Worm (Caenorhabditis elegans) whole organism, L1 larva: Measurements from ENCODE around the gene math-28.

ENCODE experiments used
- C04F5.9 ChIP-seq: sonication (generic microtip); optimal IDR thresholded peaks from 2 replicates; lab custom pipeline; 2016; ENCODE audit warnings: missing genetic modification characterization, missing compliant biosample characterization
- C34B4.2 ChIP-seq: sonication (generic microtip); optimal IDR thresholded peaks from 2 replicates; lab custom pipeline; 2017; ENCODE audit warnings: mild to moderate bottlenecking, missing genetic modification characterization, missing compliant biosample characterization
- F16B12.6 ChIP-seq: fragments of 150-350 bp; optimal IDR thresholded peaks from 2 replicates; lab custom pipeline; 2014; ENCODE audit warnings: missing biosample characterization, missing genetic modification characterization
- ama-1 ChIP-seq: fragments of 150-350 bp; optimal IDR thresholded peaks from 2 replicates; lab custom pipeline; 2014
- ceh-63 ChIP-seq: fragments of 200-800 bp; sonication (Bioruptor generic); optimal IDR thresholded peaks from 2 replicates; lab custom pipeline; 2018; ENCODE audit warnings: mild to moderate bottlenecking, missing genetic modification characterization, missing compliant biosample characterization
- ceh-88 ChIP-seq: fragments of 200-800 bp; sonication (Bioruptor generic); IDR thresholded peaks from 2 replicates; pipeline ENCODE4 v1.3.6; 2022; ENCODE audit warnings: missing genetic modification characterization, missing compliant biosample characterization
- ceh-90 ChIP-seq: sonication (generic microtip); optimal IDR thresholded peaks from 2 replicates; lab custom pipeline; 2016; ENCODE audit warnings: missing genetic modification characterization, missing compliant biosample characterization
- dpl-1 ChIP-seq, 3 experiments: fragments of 150-350 bp in 2 of 3; sonication (generic microtip) in 1 of 3; optimal IDR thresholded peaks; 2 replicates each; lab custom pipeline; 2014 to 2017; ENCODE audit warnings: missing biosample characterization in 3 of 3, missing genetic modification characterization in 3 of 3, missing genetic modification reagents in 3 of 3
- dsc-1 ChIP-seq: sonication (generic microtip); optimal IDR thresholded peaks from 2 replicates; lab custom pipeline; 2016; ENCODE audit warnings: mild to moderate bottlenecking, missing genetic modification characterization, missing compliant biosample characterization
- efl-1 ChIP-seq, 4 experiments: fragments of 150-350 bp; optimal IDR thresholded peaks in 3 of 4; peaks in 1 of 4; 1 replicate in 1 of 4; 2 replicates in 3 of 4; lab custom pipeline; 2014; ENCODE audit warnings: missing biosample characterization in 2 of 4, missing genetic modification characterization in 2 of 4, missing genetic modification reagents in 2 of 4
- ets-5 ChIP-seq: fragments of 200-800 bp; sonication (Bioruptor generic); IDR thresholded peaks from 2 replicates; pipeline ENCODE4 v1.3.6; 2022; ENCODE audit warnings: missing genetic modification characterization, missing compliant biosample characterization
- fkh-8 ChIP-seq: sonication (generic microtip); optimal IDR thresholded peaks from 2 replicates; lab custom pipeline; 2016; ENCODE audit warnings: mild to moderate bottlenecking, missing genetic modification characterization, missing compliant biosample characterization
- hlh-17 ChIP-seq: fragments of 200-800 bp; sonication (Bioruptor generic); optimal IDR thresholded peaks from 2 replicates; lab custom pipeline; 2018; ENCODE audit warnings: missing genetic modification characterization, mild to moderate bottlenecking, missing compliant biosample characterization, moderate library complexity, borderline replicate concordance
- hlh-4 ChIP-seq: sonication (generic microtip); optimal IDR thresholded peaks from 2 replicates; lab custom pipeline; 2016; ENCODE audit warnings: mild to moderate bottlenecking, missing genetic modification characterization, missing compliant biosample characterization
- lin-13 ChIP-seq: fragments of 150-350 bp; optimal IDR thresholded peaks from 2 replicates; lab custom pipeline; 2014; ENCODE audit warnings: missing biosample characterization, missing genetic modification reagents, missing genetic modification characterization
- lin-14 ChIP-seq: fragments of 200-800 bp; sonication (Bioruptor generic); optimal IDR thresholded peaks from 2 replicates; lab custom pipeline; 2018; ENCODE audit warnings: mild to moderate bottlenecking, missing genetic modification characterization, moderate library complexity, missing compliant biosample characterization
- lin-15B ChIP-seq: fragments of 150-350 bp; sonication (generic microtip); optimal IDR thresholded peaks from 3 replicates; lab custom pipeline; 2014; ENCODE audit warnings: missing biosample characterization, missing genetic modification characterization
- lin-35 ChIP-seq, 2 experiments: fragments of 150-350 bp; optimal IDR thresholded peaks; 2 replicates each; lab custom pipeline; 2014; ENCODE audit warnings: missing biosample characterization in 2 of 2, missing genetic modification characterization in 2 of 2, missing genetic modification reagents in 2 of 2
- lir-3 ChIP-seq: sonication (generic microtip); optimal IDR thresholded peaks from 2 replicates; lab custom pipeline; 2016; ENCODE audit warnings: mild to moderate bottlenecking, missing genetic modification characterization, moderate library complexity, missing compliant biosample characterization; ENCODE audit not compliant: poor library complexity
- lsy-2 ChIP-seq, 2 experiments: fragments of 150-350 bp; optimal IDR thresholded peaks; 2 replicates each; lab custom pipeline; 2014; ENCODE audit warnings: missing biosample characterization in 2 of 2, missing genetic modification characterization in 2 of 2
- mab-9 ChIP-seq: fragments of 200-800 bp; sonication (Bioruptor generic); IDR thresholded peaks from 2 replicates; pipeline ENCODE4 v1.3.6; 2022; ENCODE audit warnings: missing genetic modification reagents, missing genetic modification characterization, missing compliant biosample characterization
- nhr-11 ChIP-seq: fragments of 150-350 bp; optimal IDR thresholded peaks from 2 replicates; lab custom pipeline; 2014; ENCODE audit warnings: missing biosample characterization, missing genetic modification characterization
- nhr-237 ChIP-seq: fragments of 150-350 bp; optimal IDR thresholded peaks from 2 replicates; lab custom pipeline; 2014; ENCODE audit warnings: missing biosample characterization, missing genetic modification characterization
- nhr-47 ChIP-seq: sonication (generic microtip); optimal IDR thresholded peaks from 2 replicates; lab custom pipeline; 2016; ENCODE audit warnings: mild to moderate bottlenecking, missing genetic modification characterization, moderate library complexity, missing compliant biosample characterization
- nhr-77 ChIP-seq: fragments of 150-350 bp; optimal IDR thresholded peaks from 2 replicates; lab custom pipeline; 2014; ENCODE audit warnings: missing biosample characterization, missing genetic modification characterization
- nhr-85 ChIP-seq: sonication (generic microtip); peaks from one replicate; lab custom pipeline; 2016; ENCODE audit warnings: missing genetic modification characterization, inconsistent platforms, missing compliant biosample characterization
- nhr-90 ChIP-seq: sonication (generic microtip); optimal IDR thresholded peaks from 2 replicates; lab custom pipeline; 2016; ENCODE audit warnings: mild to moderate bottlenecking, missing genetic modification characterization, missing compliant biosample characterization; ENCODE audit not compliant: poor library complexity
- pag-3 ChIP-seq: sonication (generic microtip); optimal IDR thresholded peaks from 2 replicates; lab custom pipeline; 2017; ENCODE audit warnings: missing genetic modification characterization, mild to moderate bottlenecking, missing compliant biosample characterization, antibody characterized with exemption, borderline replicate concordance; ENCODE audit not compliant: insufficient read depth
- pqm-1 ChIP-seq: sonication (generic microtip); optimal IDR thresholded peaks from 3 replicates; lab custom pipeline; 2017; ENCODE audit warnings: missing biosample characterization, missing genetic modification characterization
- sup-37 ChIP-seq: fragments of 200-800 bp; sonication (Bioruptor generic); optimal IDR thresholded peaks from 2 replicates; lab custom pipeline; 2018; ENCODE audit warnings: mild to moderate bottlenecking, missing genetic modification characterization, missing compliant biosample characterization
- swsn-7 ChIP-seq: sonication (generic microtip); optimal IDR thresholded peaks from 2 replicates; lab custom pipeline; 2016; ENCODE audit warnings: missing genetic modification characterization, missing compliant biosample characterization
- tbx-2 ChIP-seq: sonication (generic microtip); optimal IDR thresholded peaks from 2 replicates; lab custom pipeline; 2016; ENCODE audit warnings: missing genetic modification characterization, missing compliant biosample characterization
- unc-30 ChIP-seq: sonication (generic microtip); optimal IDR thresholded peaks from 2 replicates; lab custom pipeline; 2017; ENCODE audit warnings: missing biosample characterization, missing genetic modification characterization
- unc-86 ChIP-seq: sonication (generic microtip); optimal IDR thresholded peaks from 2 replicates; lab custom pipeline; 2016; ENCODE audit warnings: missing genetic modification characterization, missing compliant biosample characterization
- zag-1 ChIP-seq: fragments of 150-350 bp; optimal IDR thresholded peaks from 2 replicates; lab custom pipeline; 2014; ENCODE audit warnings: missing biosample characterization, missing genetic modification characterization
- zip-4 ChIP-seq: fragments of 200-800 bp; sonication (Bioruptor generic); optimal IDR thresholded peaks from 2 replicates; lab custom pipeline; 2018; ENCODE audit warnings: mild to moderate bottlenecking, missing genetic modification characterization, moderate library complexity, missing compliant biosample characterization
- ztf-11 ChIP-seq, 2 experiments: sonication (generic microtip); optimal IDR thresholded peaks; 2 replicates each; lab custom pipeline; 2016 to 2017; ENCODE audit warnings: missing genetic modification characterization in 2 of 2, missing biosample characterization in 1 of 2, missing compliant biosample characterization in 1 of 2
- ztf-4 ChIP-seq: fragments of 150-350 bp; optimal IDR thresholded peaks from 2 replicates; lab custom pipeline; 2014; ENCODE audit warnings: missing biosample characterization, missing genetic modification characterization

The math-28 gene

DNA sequence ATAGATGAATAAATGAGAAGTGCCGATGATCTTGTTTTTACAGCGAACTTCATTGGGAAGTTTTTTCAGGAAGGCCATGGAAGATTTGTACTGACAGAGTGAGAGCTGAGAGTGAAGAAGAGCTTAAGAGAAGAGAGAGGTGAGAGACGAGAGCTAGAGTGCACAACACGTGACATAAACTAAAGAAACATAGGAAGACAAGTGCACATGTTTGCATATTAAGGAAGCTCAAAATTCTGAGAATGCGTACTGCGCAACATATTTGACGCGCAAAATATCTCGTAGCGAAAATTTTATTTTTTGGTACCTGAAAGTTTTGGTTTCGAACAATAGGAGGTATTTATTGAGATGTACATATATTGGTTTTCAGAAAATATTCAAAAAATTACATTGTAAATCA, 45.0 kb downstream of the math-28 start, which contains the start of gene C08F1.8:
C08F1.8 (minus strand) TSS at position 101 of the 400 bp plus-strand sequence.
- TF ChIP-seq nhr-237 (tag; lab: Kevin White, UChicago), result no peak
- peak; percentile 52 for TF ChIP-seq unc-86 (tag; lab: Kevin White, UChicago)
- TF ChIP-seq C04F5.9 (tag; lab: Kevin White, UChicago), result no peak
- no peak for TF ChIP-seq lsy-2 (tag; optimal IDR thresholded peaks at IDR 0.05; lab: Kevin White, UChicago)
- no peak for TF ChIP-seq nhr-77
- no peak for TF ChIP-seq unc-30 (tag; lab: Kevin White, UChicago)
- no peak for TF ChIP-seq ztf-11 (tag; optimal IDR thresholded peaks at IDR 0.05; lab: Kevin White, UChicago)
- TF ChIP-seq zip-4, result no peak
- TF ChIP-seq dpl-1 (GFP tag; optimal IDR thresholded peaks at IDR 0.05; lab: Kevin White, UChicago), result peak in 1 of 3 experiments; percentile 37
- peak; percentile 4 for TF ChIP-seq dsc-1 (tag; lab: Kevin White, UChicago)
- no peak for TF ChIP-seq ceh-63 (GFP tag; lab: Kevin White, UChicago)
- TF ChIP-seq pqm-1 (tag; lab: Kevin White, UChicago), result no peak
- TF ChIP-seq nhr-11 (tag; lab: Kevin White, UChicago), result no peak
- no peak for TF ChIP-seq zag-1 (tag; lab: Kevin White, UChicago)
- TF ChIP-seq sup-37 (GFP tag; lab: Kevin White, UChicago), result no peak
- no peak for TF ChIP-seq pag-3 (tag; lab: Kevin White, UChicago)
- no peak for TF ChIP-seq swsn-7 (tag; lab: Kevin White, UChicago)
- peak; percentile 4 to 38 for TF ChIP-seq efl-1 (optimal IDR thresholded peaks at IDR 0.05; lab: Kevin White, UChicago)
- peak in 1 of 2 experiments; percentile 29 for TF ChIP-seq efl-1 (GFP tag; optimal IDR thresholded peaks at IDR 0.05 in 1 of 2; lab: Kevin White, UChicago)
- no peak for TF ChIP-seq C34B4.2 (tag; lab: Kevin White, UChicago)
- peak; percentile 29 for TF ChIP-seq lin-14 (GFP tag; lab: Kevin White, UChicago)
- no peak for TF ChIP-seq mab-9 (GFP tag; lab: Robert Waterston, UW)
- no peak for TF ChIP-seq lin-13 (GFP tag; lab: Kevin White, UChicago)
- no peak for TF ChIP-seq hlh-17 (GFP tag; lab: Kevin White, UChicago)
- TF ChIP-seq ztf-4 (tag; lab: Kevin White, UChicago), result no peak
- no peak for TF ChIP-seq tbx-2 (tag; lab: Kevin White, UChicago)
- TF ChIP-seq lir-3 (tag; lab: Kevin White, UChicago), result no peak
- TF ChIP-seq hlh-4 (tag; lab: Kevin White, UChicago), result no peak
- TF ChIP-seq nhr-90 (tag; lab: Kevin White, UChicago), result no peak
- peak; percentile 31 for TF ChIP-seq F16B12.6
- no peak for TF ChIP-seq nhr-85 (tag; lab: Kevin White, UChicago)
- TF ChIP-seq fkh-8 (tag; lab: Kevin White, UChicago), result peak; percentile 24
- peak in 1 of 2 experiments; percentile 8 for TF ChIP-seq lin-35 (GFP tag; optimal IDR thresholded peaks at IDR 0.05; lab: Kevin White, UChicago)
- TF ChIP-seq lin-15B (tag; lab: Kevin White, UChicago), result no peak
- no peak for TF ChIP-seq ama-1
- TF ChIP-seq nhr-47 (tag; lab: Kevin White, UChicago), result no peak

DNA sequence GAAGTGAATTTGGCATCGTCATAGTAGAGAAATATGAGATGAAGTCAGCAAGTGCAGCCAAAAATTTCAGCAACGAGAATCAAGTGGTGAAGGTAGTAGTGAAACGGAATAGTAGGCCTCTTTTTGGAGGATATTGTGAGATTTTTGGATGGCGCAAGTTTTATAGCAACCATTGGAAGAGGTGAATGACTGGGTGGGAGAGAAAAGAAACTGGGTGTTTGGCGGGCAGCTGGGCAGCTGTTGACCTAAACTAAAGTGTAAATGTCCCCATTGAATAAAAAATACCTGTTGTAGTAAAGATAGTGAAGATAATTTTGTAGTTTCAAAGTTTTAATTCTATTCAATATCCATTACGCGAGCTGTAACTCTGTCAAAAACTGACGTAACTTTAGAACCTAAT, 52.9 kb downstream of the math-28 start:
- TF ChIP-seq ets-5 (GFP tag; lab: Robert Waterston, UW), result no peak
- no peak for TF ChIP-seq zip-4
- no peak for TF ChIP-seq ceh-90
- no peak for TF ChIP-seq efl-1 (optimal IDR thresholded peaks at IDR 0.05; lab: Kevin White, UChicago)
- TF ChIP-seq efl-1 (GFP tag; optimal IDR thresholded peaks at IDR 0.05 in 1 of 2; lab: Kevin White, UChicago), result peak in 1 of 2 experiments; percentile 86
- no peak for TF ChIP-seq ceh-88 (GFP tag; lab: Robert Waterston, UW)
